Worm (Caenorhabditis elegans) whole organism, mixed stage, embryonic: Measurements from ENCODE around the gene F33G12.7.

Experiments used
- M03D4.4 ChIP-seq: sonication (generic microtip); optimal IDR thresholded peaks from 2 replicates; lab custom pipeline; 2017; ENCODE audit warnings: mild to moderate bottlenecking, missing genetic modification characterization, missing compliant biosample characterization
- bed-3 ChIP-seq: fragments of 200-800 bp; sonication (Bioruptor generic); optimal IDR thresholded peaks from 3 replicates; lab custom pipeline; 2018; ENCODE audit warnings: mild to moderate bottlenecking, missing genetic modification characterization, moderate library complexity, missing compliant biosample characterization
- ceh-43 ChIP-seq: fragments of 200-800 bp; sonication (Bioruptor generic); optimal IDR thresholded peaks from 2 replicates; lab custom pipeline; 2018; ENCODE audit warnings: mild to moderate bottlenecking, missing genetic modification characterization, moderate library complexity, missing compliant biosample characterization
- ceh-83 ChIP-seq: fragments of 200-800 bp; sonication (Bioruptor generic); optimal IDR thresholded peaks from 2 replicates; lab custom pipeline; 2018; ENCODE audit warnings: mild to moderate bottlenecking, missing genetic modification characterization, missing compliant biosample characterization
- ces-1 ChIP-seq: fragments of 150-350 bp; optimal IDR thresholded peaks from 2 replicates; lab custom pipeline; 2014; ENCODE audit warnings: missing biosample characterization, missing genetic modification reagents, missing genetic modification characterization
- cnd-1 ChIP-seq: fragments of 200-800 bp; sonication (Bioruptor generic); optimal IDR thresholded peaks from 2 replicates; lab custom pipeline; 2018; ENCODE audit warnings: mild to moderate bottlenecking, missing genetic modification characterization, missing compliant biosample characterization
- drap-1 ChIP-seq: fragments of 200-800 bp; sonication (Bioruptor generic); optimal IDR thresholded peaks from 3 replicates; lab custom pipeline; 2018; ENCODE audit warnings: mild to moderate bottlenecking, missing genetic modification characterization, missing compliant biosample characterization
- elt-1 ChIP-seq: sonication (generic microtip); optimal IDR thresholded peaks from 2 replicates; lab custom pipeline; 2017; ENCODE audit warnings: missing genetic modification characterization, mild to moderate bottlenecking, missing compliant biosample characterization, antibody characterized with exemption, moderate library complexity, borderline replicate concordance; ENCODE audit not compliant: insufficient read depth
- elt-3 ChIP-seq: fragments of 150-350 bp; optimal IDR thresholded peaks from 2 replicates; lab custom pipeline; 2014; ENCODE audit warnings: missing biosample characterization, missing genetic modification characterization
- flh-1 ChIP-seq: fragments of 200-800 bp; sonication (Bioruptor generic); optimal IDR thresholded peaks from 2 replicates; lab custom pipeline; 2018; ENCODE audit warnings: mild to moderate bottlenecking, missing genetic modification characterization, moderate library complexity, missing compliant biosample characterization
- ham-2 ChIP-seq: fragments of 200-800 bp; sonication (Bioruptor generic); optimal IDR thresholded peaks from 2 replicates; lab custom pipeline; 2018; ENCODE audit warnings: mild to moderate bottlenecking, missing genetic modification characterization, missing compliant biosample characterization
- hlh-1 ChIP-seq: fragments of 150-350 bp; optimal IDR thresholded peaks from 2 replicates; lab custom pipeline; 2014; ENCODE audit warnings: missing biosample characterization, missing genetic modification reagents, missing genetic modification characterization
- lin-32 ChIP-seq: fragments of 200-800 bp; sonication (Bioruptor generic); optimal IDR thresholded peaks from 2 replicates; lab custom pipeline; 2018; ENCODE audit warnings: mild to moderate bottlenecking, missing genetic modification characterization, missing compliant biosample characterization
- lsy-2 ChIP-seq: fragments of 150-350 bp; optimal IDR thresholded peaks from 2 replicates; lab custom pipeline; 2014; ENCODE audit warnings: missing biosample characterization, missing genetic modification characterization
- mab-5 ChIP-seq: fragments of 150-350 bp; optimal IDR thresholded peaks from 2 replicates; lab custom pipeline; 2014; ENCODE audit warnings: missing biosample characterization, missing genetic modification characterization
- mep-1 ChIP-seq: fragments of 150-350 bp; optimal IDR thresholded peaks from 2 replicates; lab custom pipeline; 2017; ENCODE audit warnings: missing biosample characterization, missing genetic modification reagents, missing genetic modification characterization, inconsistent platforms
- mls-2 ChIP-seq: sonication (generic microtip); optimal IDR thresholded peaks from 2 replicates; lab custom pipeline; 2016; ENCODE audit warnings: mild to moderate bottlenecking, missing genetic modification characterization, moderate library complexity, missing compliant biosample characterization
- nhr-12 ChIP-seq: fragments of 150-350 bp; optimal IDR thresholded peaks from 2 replicates; lab custom pipeline; 2014; ENCODE audit warnings: missing biosample characterization, missing genetic modification characterization
- nhr-2 ChIP-seq: fragments of 150-350 bp; optimal IDR thresholded peaks from 2 replicates; lab custom pipeline; 2014; ENCODE audit warnings: missing biosample characterization, missing genetic modification characterization
- nhr-28 ChIP-seq: fragments of 150-350 bp; optimal IDR thresholded peaks from 2 replicates; lab custom pipeline; 2014; ENCODE audit warnings: missing biosample characterization, missing genetic modification characterization
- nhr-76 ChIP-seq: sonication (generic microtip); optimal IDR thresholded peaks from 2 replicates; lab custom pipeline; 2017; ENCODE audit warnings: missing biosample characterization, missing genetic modification characterization
- sem-2 ChIP-seq: fragments of 200-800 bp; sonication (Bioruptor generic); optimal IDR thresholded peaks from 2 replicates; lab custom pipeline; 2018; ENCODE audit warnings: mild to moderate bottlenecking, missing genetic modification characterization, missing compliant biosample characterization
- snpc-4 ChIP-seq: fragments of 150-350 bp; optimal IDR thresholded peaks from 2 replicates; lab custom pipeline; 2014; ENCODE audit warnings: missing biosample characterization, missing genetic modification characterization
- sptf-1 ChIP-seq: sonication (generic microtip); optimal IDR thresholded peaks from 2 replicates; lab custom pipeline; 2017; ENCODE audit warnings: mild to moderate bottlenecking, missing genetic modification characterization, moderate library complexity, missing compliant biosample characterization
- tbx-8 ChIP-seq: fragments of 200-800 bp; sonication (Bioruptor generic); optimal IDR thresholded peaks from 2 replicates; lab custom pipeline; 2018; ENCODE audit warnings: mild to moderate bottlenecking, missing genetic modification characterization, moderate library complexity, missing compliant biosample characterization
- unc-120 ChIP-seq: sonication (generic microtip); optimal IDR thresholded peaks from 2 replicates; lab custom pipeline; 2017; ENCODE audit warnings: missing genetic modification characterization, missing compliant biosample characterization; ENCODE audit not compliant: poor library complexity, severe bottlenecking
- unc-39 ChIP-seq: fragments of 150-350 bp; optimal IDR thresholded peaks from 2 replicates; lab custom pipeline; 2014; ENCODE audit warnings: missing biosample characterization, missing genetic modification characterization
- unc-62 ChIP-seq: fragments of 150-350 bp; optimal IDR thresholded peaks from 2 replicates; lab custom pipeline; 2014; ENCODE audit warnings: missing biosample characterization, missing genetic modification reagents, missing genetic modification characterization
- ztf-11 ChIP-seq: fragments of 150-350 bp; optimal IDR thresholded peaks from 2 replicates; lab custom pipeline; 2014; ENCODE audit warnings: missing biosample characterization, missing genetic modification characterization

The F33G12.7 gene

ce11 chrII:5055129-5055666 is 14.7 kb upstream of the F33G12.7 start, which contains the start of the genes ify-1 and rpl-22 (continued):
- peak; percentile 72 for TF ChIP-seq elt-3

DNA sequence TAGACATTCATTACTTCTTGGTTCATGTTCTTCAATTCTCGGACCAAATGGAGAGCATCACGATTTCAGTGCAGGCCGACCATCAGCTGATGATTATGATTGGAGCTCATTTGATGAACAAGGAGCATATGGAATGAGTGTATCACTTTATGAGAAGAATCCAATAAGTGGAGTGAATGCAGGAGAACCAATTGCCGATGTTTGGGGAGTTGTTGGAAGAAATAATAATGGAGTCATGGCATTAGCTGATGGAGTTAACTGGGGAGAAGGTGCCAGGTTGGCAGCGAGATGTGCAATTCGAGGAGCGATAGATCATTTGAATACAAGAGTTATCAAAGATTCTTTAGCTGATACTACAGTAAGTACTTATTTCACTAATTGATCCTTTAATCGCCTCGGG is 10.3 kb upstream of the F33G12.7 start:
- no peak for TF ChIP-seq flh-1 (GFP tag; lab: Kevin White, UChicago)
- TF ChIP-seq lsy-2 = no peak
- TF ChIP-seq mls-2 (tag; lab: Kevin White, UChicago) = no peak
- no peak for TF ChIP-seq unc-39 (tag; lab: Kevin White, UChicago)
- no peak for TF ChIP-seq lin-32 (GFP tag; lab: Kevin White, UChicago)

DNA sequence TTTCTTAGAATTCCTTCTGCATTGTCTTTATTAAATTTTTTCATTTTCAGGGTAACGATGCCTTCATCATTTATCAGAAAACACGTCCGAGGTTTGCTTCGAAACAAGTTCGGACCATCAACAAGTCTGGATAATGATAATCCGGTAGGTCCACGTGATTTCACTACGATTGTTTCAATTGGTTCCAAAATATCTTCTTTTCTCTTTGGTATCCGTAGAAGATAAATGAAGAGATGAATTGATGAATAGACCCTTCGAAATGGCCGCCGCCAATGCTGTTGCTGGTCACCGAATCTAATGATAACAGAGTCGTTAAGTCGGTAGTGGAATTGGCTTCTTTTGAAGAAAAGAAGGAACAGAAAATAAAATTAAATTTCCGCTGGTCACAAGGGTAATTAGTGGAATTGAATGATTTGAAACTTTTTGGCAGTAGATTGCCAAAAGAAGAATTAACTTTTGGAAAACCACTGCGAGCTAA is 9.4 kb upstream of the F33G12.7 start, which contains the start of gene F33G12.6:
Gene F33G12.6, plus strand, starts transcription at position 51 of the 478 bp plus-strand sequence.
- TF ChIP-seq ces-1 (GFP tag; lab: Kevin White, UChicago) (peak; percentile 17), sptf-1 (no peak)

DNA sequence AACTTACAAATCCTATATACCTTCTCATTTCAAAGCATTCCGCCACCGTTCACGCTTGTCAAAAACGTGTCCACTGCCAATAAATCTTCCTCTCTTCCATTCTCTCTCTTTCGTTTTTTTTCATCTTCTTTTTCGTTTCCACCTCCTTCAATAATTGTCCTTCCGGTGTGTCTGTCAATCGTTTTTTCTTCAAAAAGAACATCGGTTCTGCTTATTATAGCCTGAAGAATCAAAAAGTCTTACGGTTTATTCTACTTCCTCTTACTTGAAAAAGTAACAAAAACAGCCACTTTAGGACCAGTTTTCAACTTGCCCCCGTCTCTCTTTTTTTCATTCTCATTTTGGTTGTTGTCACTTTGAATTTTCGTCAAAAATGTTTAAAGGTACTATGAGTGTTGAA is 8.8 kb upstream of the F33G12.7 start:
- TF ChIP-seq nhr-76 = no peak
- no peak for TF ChIP-seq M03D4.4
- no peak for TF ChIP-seq elt-3
- TF ChIP-seq mep-1 (tag; lab: Kevin White, UChicago) = no peak
- TF ChIP-seq nhr-12 (tag; lab: Kevin White, UChicago) = no peak
- no peak for TF ChIP-seq snpc-4 (tag; lab: Kevin White, UChicago)
- TF ChIP-seq mls-2 (tag; lab: Kevin White, UChicago) = no peak
- TF ChIP-seq nhr-28 (tag; lab: Kevin White, UChicago) = no peak
- TF ChIP-seq ces-1 (GFP tag; lab: Kevin White, UChicago) = no peak
- TF ChIP-seq unc-39 (tag; lab: Kevin White, UChicago) = no peak
- no peak for TF ChIP-seq unc-62
- no peak for TF ChIP-seq flh-1 (GFP tag; lab: Kevin White, UChicago)
- no peak for TF ChIP-seq ham-2 (GFP tag; lab: Kevin White, UChicago)
- TF ChIP-seq cnd-1 = no peak
- TF ChIP-seq drap-1 (GFP tag; lab: Kevin White, UChicago) = no peak

- TF ChIP-seq hlh-1 (tag; lab: Kevin White, UChicago) = no peak
- no peak for TF ChIP-seq bed-3
- no peak for TF ChIP-seq unc-39 (tag; lab: Kevin White, UChicago)
- no peak for TF ChIP-seq unc-120 (tag; lab: Kevin White, UChicago)
- no peak for TF ChIP-seq mls-2 (tag; lab: Kevin White, UChicago)
- TF ChIP-seq elt-1 (tag; lab: Kevin White, UChicago) = no peak
- no peak for TF ChIP-seq tbx-8 (GFP tag; lab: Kevin White, UChicago)
- no peak for TF ChIP-seq sem-2 (GFP tag; lab: Kevin White, UChicago)
These were observed 7.8 kb upstream of the F33G12.7 start for ce11 chrII:5048185-5048795.

DNA sequence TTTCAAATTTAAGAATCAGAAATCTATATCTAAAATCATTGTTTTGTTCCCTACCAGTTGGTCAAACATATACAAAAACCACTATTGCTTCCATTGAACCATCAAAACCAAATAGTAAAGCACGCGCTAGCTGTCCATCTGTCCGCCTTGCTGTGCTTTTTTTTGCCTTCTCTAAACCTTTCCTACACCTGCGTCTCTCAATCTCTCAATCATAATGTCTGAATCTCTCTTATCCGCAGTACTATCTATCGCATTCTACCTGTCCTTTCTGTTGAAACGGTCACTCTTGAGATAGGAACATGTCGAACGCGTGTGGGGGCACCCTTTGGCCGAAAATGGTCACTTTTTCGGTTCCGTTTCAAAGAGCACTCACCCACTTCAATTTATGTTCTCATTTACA is 6.8 kb upstream of the F33G12.7 start:
- TF ChIP-seq unc-62 (peak; percentile 6), flh-1 (GFP tag; lab: Kevin White, UChicago) (no peak), ceh-43 (GFP tag; lab: Kevin White, UChicago) (no peak), lin-32 (GFP tag; lab: Kevin White, UChicago) (peak; percentile 33), ceh-83 (GFP tag; lab: Kevin White, UChicago) (no peak), ztf-11 (tag; lab: Kevin White, UChicago) (no peak), nhr-2 (peak; percentile 60), lsy-2 (peak; percentile 22), nhr-76 (no peak), nhr-12 (tag; lab: Kevin White, UChicago) (no peak), elt-3 (no peak), sptf-1 (no peak), mab-5 (tag; lab: Kevin White, UChicago) (no peak), bed-3 (no peak), unc-39 (tag; lab: Kevin White, UChicago) (no peak), hlh-1 (tag; lab: Kevin White, UChicago) (no peak), sem-2 (GFP tag; lab: Kevin White, UChicago) (no peak), ham-2 (GFP tag; lab: Kevin White, UChicago) (peak; percentile 2)
